Fruit fly (Drosophila melanogaster): ENCODE results near the gene Nmt.

dm6 chr3L:8187397-8187811 is 9.2 kb upstream of the Nmt start:
- no peak for TF ChIP-seq psq (optimal IDR thresholded peaks at IDR 0.05)
- TF ChIP-seq pan (optimal IDR thresholded peaks at IDR 0.05): no peak
